3 fruit fly cellular contexts compared by ENCODE assay signal in genomic region chrX:2918551-2918950, dm6.
A peak's percentile ranks its signal among the peaks of the same experiment; 100 is the strongest.
TF ChIP-seq lines count a peak whose summit lies in the region.

No protein-coding gene starts in this region.

- TF ChIP-seq CTCF in whole organism, embryonic (GFP tag; optimal IDR thresholded peaks at IDR 0.05; lab: Kevin White, UChicago), result no peak

TF ChIP-seq in whole organism, embryonic, 481 proteins besides CTCF, POLR2A, EP300 and RAD21:
- TF ChIP-seq CG32532 (GFP tag; IDR thresholded peaks at IDR 0.05; lab: Robert Waterston, UW) (0 out of 2 replicates have a peak, but pooled peaks have one; percentile 25), ttk (GFP tag; IDR thresholded peaks at IDR 0.05; lab: Robert Waterston, UW) (peak; percentile 42; the same call in 1 of the 2 replicates), fd96Cb (tag; optimal IDR thresholded peaks at IDR 0.05; lab: Kevin White, UChicago) (no peak), caup (GFP tag; optimal IDR thresholded peaks at IDR 0.05; lab: Kevin White, UChicago; ENCODE audit: severe bottlenecking) (no peak), Poxn (GFP tag; IDR thresholded peaks at IDR 0.05; lab: Robert Waterston, UW) (no peak), pzg (GFP tag; optimal IDR thresholded peaks at IDR 0.05; lab: Kevin White, UChicago) (no peak), CG6175 (GFP tag; IDR thresholded peaks at IDR 0.05; lab: Robert Waterston, UW) (peak; percentile 71; the same call in 2 of the 3 replicates), CG2678 (tag; optimal IDR thresholded peaks at IDR 0.05; lab: Kevin White, UChicago) (no peak), CG32772 (GFP tag; IDR thresholded peaks at IDR 0.05; lab: Robert Waterston, UW) (0 out of 2 replicates have a peak, but pooled peaks have one; percentile 33), vvl (GFP tag; IDR thresholded peaks at IDR 0.05; lab: Robert Waterston, UW) (0 out of 2 replicates have a peak, but pooled peaks have one; percentile 27), hb (GFP tag; IDR thresholded peaks at IDR 0.05; lab: Robert Waterston, UW; ENCODE audit: partially characterized antibody) (no peak), CG13894 (tag; optimal IDR thresholded peaks at IDR 0.05; lab: Kevin White, UChicago) (peak; percentile 36), Sry-δ (GFP tag; optimal IDR thresholded peaks at IDR 0.05; lab: Kevin White, UChicago) (no peak), sd (tag; optimal IDR thresholded peaks at IDR 0.05; lab: Kevin White, UChicago) (peak; percentile 46), knrl (GFP tag; IDR thresholded peaks at IDR 0.05; lab: Robert Waterston, UW; ENCODE audit: partially characterized antibody) (no peak), CG3407 (GFP tag; optimal IDR thresholded peaks at IDR 0.05; lab: Kevin White, UChicago) (no peak), psq (GFP tag; optimal IDR thresholded peaks at IDR 0.05; lab: Kevin White, UChicago) (no peak), chif (GFP tag; optimal IDR thresholded peaks at IDR 0.05; lab: Kevin White, UChicago) (no peak), slbo (GFP tag; IDR thresholded peaks at IDR 0.05; lab: Robert Waterston, UW) (peak; percentile 23; the same call in 1 of the 2 replicates), Spps (tag; optimal IDR thresholded peaks at IDR 0.05; lab: Kevin White, UChicago) (no peak), sc (optimal IDR thresholded peaks at IDR 0.05; lab: Kevin White, UChicago) (no peak), sc (GFP tag; optimal IDR thresholded peaks at IDR 0.05; lab: Kevin White, UChicago) (no peak), CG18599 (GFP tag; optimal IDR thresholded peaks at IDR 0.05; lab: Kevin White, UChicago) (no peak), klu (GFP tag; IDR thresholded peaks at IDR 0.05; lab: Robert Waterston, UW) (peak; percentile 74), crol (GFP tag; IDR thresholded peaks at IDR 0.05; lab: Robert Waterston, UW) (peak; percentile 83), B-H1 (GFP tag; IDR thresholded peaks at IDR 0.05; lab: Robert Waterston, UW) (no peak), CG7839 (tag; optimal IDR thresholded peaks at IDR 0.05; lab: Kevin White, UChicago) (no peak), Camta (GFP tag; optimal IDR thresholded peaks at IDR 0.05; lab: Kevin White, UChicago) (no peak), sqz (GFP tag; optimal IDR thresholded peaks at IDR 0.05; lab: Kevin White, UChicago) (peak; percentile 59), CG14441 (GFP tag; IDR thresholded peaks at IDR 0.05; lab: Robert Waterston, UW) (no peak)

TF ChIP-seq in whole organism, prepupa, 60 proteins besides CTCF, POLR2A, EP300 and RAD21:
- no peak for TF ChIP-seq CG16779 (tag; optimal IDR thresholded peaks at IDR 0.05; lab: Kevin White, UChicago)
- no peak for TF ChIP-seq CG7368 (GFP tag; optimal IDR thresholded peaks at IDR 0.05; lab: Kevin White, UChicago)
- TF ChIP-seq CG32006 (GFP tag; optimal IDR thresholded peaks at IDR 0.05; lab: Kevin White, UChicago), result no peak
- no peak for TF ChIP-seq net (GFP tag; optimal IDR thresholded peaks at IDR 0.05; lab: Kevin White, UChicago)
- TF ChIP-seq vri (GFP tag; optimal IDR thresholded peaks at IDR 0.05; lab: Kevin White, UChicago), result peak; percentile 6
- no peak for TF ChIP-seq CG31627 (GFP tag; optimal IDR thresholded peaks at IDR 0.05; lab: Kevin White, UChicago)
- TF ChIP-seq Gug (GFP tag; IDR thresholded peaks at IDR 0.05; lab: Robert Waterston, UW), result no peak
- TF ChIP-seq fkh (GFP tag; optimal IDR thresholded peaks at IDR 0.05; lab: Kevin White, UChicago), result peak; percentile 64
- TF ChIP-seq Hr39 (GFP tag; optimal IDR thresholded peaks at IDR 0.05; lab: Kevin White, UChicago), result no peak
- TF ChIP-seq CG15336 (GFP tag; IDR thresholded peaks at IDR 0.05; lab: Robert Waterston, UW), result no peak

TF ChIP-seq in whole organism, wandering third instar larva, 38 proteins besides CTCF, POLR2A, EP300 and RAD21:
- TF ChIP-seq jim (GFP tag; optimal IDR thresholded peaks at IDR 0.05; lab: Kevin White, UChicago) (peak; percentile 77), Rel (GFP tag; optimal IDR thresholded peaks at IDR 0.05; lab: Kevin White, UChicago) (no peak), Rel (tag; optimal IDR thresholded peaks at IDR 0.05; lab: Kevin White, UChicago) (peak; percentile 38), fru (GFP tag; optimal IDR thresholded peaks at IDR 0.05; lab: Kevin White, UChicago) (no peak)
TF ChIP-seq in whole organism, wandering third instar larva: peak in this region for 2.
